Fruit fly (Drosophila melanogaster) whole organism, prepupa: ENCODE data around the gene Prosalpha6.

Experiments
- CG11762 ChIP-seq: fragments of 200-800 bp; sonication (Bioruptor generic); optimal IDR thresholded peaks from 3 replicates; lab custom pipeline; 2016; ENCODE audit warnings: missing biosample characterization, missing genetic modification characterization; ENCODE audit not compliant: insufficient read depth
- CG11902 ChIP-seq: fragments of 200-800 bp; sonication (Bioruptor generic); optimal IDR thresholded peaks from 3 replicates; lab custom pipeline; 2016; ENCODE audit warnings: missing biosample characterization, missing genetic modification characterization
- CG15336 ChIP-seq: fragments of 200-800 bp; sonication (Bioruptor generic); IDR thresholded peaks from 2 replicates; pipeline ENCODE4 v1.3.6; 2022; ENCODE audit warnings: missing biosample characterization, missing genetic modification characterization
- CG1621 ChIP-seq: fragments of 200-800 bp; sonication (Bioruptor generic); optimal IDR thresholded peaks from 3 replicates; lab custom pipeline; 2018; ENCODE audit warnings: missing biosample characterization, mild to moderate bottlenecking, missing genetic modification characterization
- CG32006 ChIP-seq: fragments of 200-800 bp; sonication (Bioruptor generic); optimal IDR thresholded peaks from 3 replicates; lab custom pipeline; 2017; ENCODE audit warnings: missing biosample characterization, mild to moderate bottlenecking, missing genetic modification characterization
- CG34406 ChIP-seq: fragments of 200-800 bp; sonication (Bioruptor generic); optimal IDR thresholded peaks from 3 replicates; lab custom pipeline; 2016; ENCODE audit warnings: missing biosample characterization, missing genetic modification characterization
- CG3919 ChIP-seq: fragments of 200-800 bp; sonication (Bioruptor generic); optimal IDR thresholded peaks from 3 replicates; lab custom pipeline; 2016; ENCODE audit warnings: missing biosample characterization, missing genetic modification characterization
- CG4318 ChIP-seq: fragments of 200-800 bp; sonication (Bioruptor generic); optimal IDR thresholded peaks from 3 replicates; lab custom pipeline; 2017; ENCODE audit warnings: missing biosample characterization, mild to moderate bottlenecking, missing genetic modification characterization
- CG6163 ChIP-seq: fragments of 200-800 bp; sonication (Bioruptor generic); IDR thresholded peaks from 3 replicates; pipeline ENCODE4 v1.3.6; 2022; ENCODE audit warnings: missing biosample characterization, missing genetic modification characterization
- CG6808 ChIP-seq: fragments of 200-800 bp; sonication (Bioruptor generic); optimal IDR thresholded peaks from 3 replicates; lab custom pipeline; 2017; ENCODE audit warnings: missing biosample characterization, missing genetic modification characterization, mild to moderate bottlenecking, moderate library complexity, missing genetic modification reagents
- CG6854 ChIP-seq: fragments of 200-800 bp; sonication (Bioruptor generic); optimal IDR thresholded peaks from 2 replicates; lab custom pipeline; 2017; ENCODE audit warnings: missing biosample characterization, mild to moderate bottlenecking, missing genetic modification characterization
- CG8632 ChIP-seq: fragments of 200-800 bp; sonication (Bioruptor generic); optimal IDR thresholded peaks from 3 replicates; lab custom pipeline; 2016; ENCODE audit warnings: missing biosample characterization, missing genetic modification characterization
- Eip75B ChIP-seq: fragments of 200-800 bp; sonication (Bioruptor generic); optimal IDR thresholded peaks from 3 replicates; lab custom pipeline; 2016; ENCODE audit warnings: missing biosample characterization, missing genetic modification characterization
- Eip78C ChIP-seq: fragments of 200-800 bp; sonication (Bioruptor generic); peaks from one replicate; lab custom pipeline; 2016; ENCODE audit warnings: missing biosample characterization, missing genetic modification characterization
- Ets21C ChIP-seq: fragments of 200-800 bp; sonication (Bioruptor generic); optimal IDR thresholded peaks from 3 replicates; lab custom pipeline; 2016; ENCODE audit warnings: missing biosample characterization, missing genetic modification characterization
- Lpt ChIP-seq: fragments of 200-800 bp; sonication (Bioruptor generic); optimal IDR thresholded peaks from 3 replicates; lab custom pipeline; 2016; ENCODE audit warnings: missing biosample characterization, missing genetic modification characterization
- Met ChIP-seq: fragments of 200-800 bp; sonication (Bioruptor generic); optimal IDR thresholded peaks from 3 replicates; lab custom pipeline; 2016; ENCODE audit warnings: missing biosample characterization, missing genetic modification characterization
- OdsH ChIP-seq: fragments of 200-800 bp; sonication (Bioruptor generic); optimal IDR thresholded peaks from 3 replicates; lab custom pipeline; 2016; ENCODE audit warnings: missing biosample characterization, missing genetic modification characterization
- Smox ChIP-seq: fragments of 200-800 bp; sonication (Bioruptor generic); optimal IDR thresholded peaks from 3 replicates; lab custom pipeline; 2016; ENCODE audit warnings: missing biosample characterization, missing genetic modification characterization
- Sox14 ChIP-seq: fragments of 200-800 bp; sonication (Bioruptor generic); optimal IDR thresholded peaks from 3 replicates; lab custom pipeline; 2016; ENCODE audit warnings: missing biosample characterization, missing genetic modification characterization
- achi ChIP-seq: fragments of 200-800 bp; sonication (Bioruptor generic); optimal IDR thresholded peaks from 3 replicates; lab custom pipeline; 2016; ENCODE audit warnings: missing biosample characterization, missing genetic modification characterization
- dac ChIP-seq: fragments of 200-800 bp; sonication (Bioruptor generic); optimal IDR thresholded peaks from 2 replicates; lab custom pipeline; 2017; ENCODE audit warnings: missing biosample characterization, mild to moderate bottlenecking, missing genetic modification characterization
- dsx ChIP-seq: fragments of 200-800 bp; optimal IDR thresholded peaks from 3 replicates; lab custom pipeline; 2019; ENCODE audit warnings: missing biosample characterization, mild to moderate bottlenecking, missing genetic modification characterization, moderate library complexity; ENCODE audit not compliant: poor library complexity, severe bottlenecking
- eg ChIP-seq: fragments of 200-800 bp; sonication (Bioruptor generic); IDR thresholded peaks from 3 replicates; pipeline ENCODE4 v1.3.6; 2022; ENCODE audit warnings: missing biosample characterization, missing genetic modification characterization
- esn ChIP-seq: fragments of 200-800 bp; sonication (Bioruptor generic); optimal IDR thresholded peaks from 2 replicates; lab custom pipeline; 2016; ENCODE audit warnings: missing biosample characterization, mild to moderate bottlenecking, missing genetic modification characterization, moderate library complexity
- fkh ChIP-seq: fragments of 200-800 bp; sonication (Bioruptor generic); optimal IDR thresholded peaks from 3 replicates; lab custom pipeline; 2017; ENCODE audit warnings: missing biosample characterization, mild to moderate bottlenecking, missing genetic modification characterization, moderate library complexity
- lz ChIP-seq: fragments of 200-800 bp; sonication (Bioruptor generic); optimal IDR thresholded peaks from 3 replicates; lab custom pipeline; 2016; ENCODE audit warnings: missing biosample characterization, missing genetic modification characterization
- pdm3 ChIP-seq: fragments of 200-800 bp; sonication (Bioruptor generic); optimal IDR thresholded peaks from 3 replicates; lab custom pipeline; 2016; ENCODE audit warnings: missing biosample characterization, missing genetic modification characterization
- salr ChIP-seq, 2 experiments: fragments of 200-800 bp; sonication (Bioruptor generic); optimal IDR thresholded peaks; 3 replicates each; lab custom pipeline; 2016 to 2018; ENCODE audit warnings: missing biosample characterization in 2 of 2, missing genetic modification characterization in 2 of 2, mild to moderate bottlenecking in 1 of 2
- svp ChIP-seq: fragments of 200-800 bp; sonication (Bioruptor generic); peaks from one replicate; lab custom pipeline; 2016; ENCODE audit warnings: missing biosample characterization, missing genetic modification characterization
- topi ChIP-seq: fragments of 200-800 bp; sonication (Bioruptor generic); optimal IDR thresholded peaks from 3 replicates; lab custom pipeline; 2016; ENCODE audit warnings: missing biosample characterization, missing genetic modification characterization
- vri ChIP-seq: fragments of 200-800 bp; sonication (Bioruptor generic); optimal IDR thresholded peaks from 3 replicates; lab custom pipeline; 2016; ENCODE audit warnings: missing biosample characterization, mild to moderate bottlenecking, missing genetic modification characterization

The Prosalpha6 gene

DNA sequence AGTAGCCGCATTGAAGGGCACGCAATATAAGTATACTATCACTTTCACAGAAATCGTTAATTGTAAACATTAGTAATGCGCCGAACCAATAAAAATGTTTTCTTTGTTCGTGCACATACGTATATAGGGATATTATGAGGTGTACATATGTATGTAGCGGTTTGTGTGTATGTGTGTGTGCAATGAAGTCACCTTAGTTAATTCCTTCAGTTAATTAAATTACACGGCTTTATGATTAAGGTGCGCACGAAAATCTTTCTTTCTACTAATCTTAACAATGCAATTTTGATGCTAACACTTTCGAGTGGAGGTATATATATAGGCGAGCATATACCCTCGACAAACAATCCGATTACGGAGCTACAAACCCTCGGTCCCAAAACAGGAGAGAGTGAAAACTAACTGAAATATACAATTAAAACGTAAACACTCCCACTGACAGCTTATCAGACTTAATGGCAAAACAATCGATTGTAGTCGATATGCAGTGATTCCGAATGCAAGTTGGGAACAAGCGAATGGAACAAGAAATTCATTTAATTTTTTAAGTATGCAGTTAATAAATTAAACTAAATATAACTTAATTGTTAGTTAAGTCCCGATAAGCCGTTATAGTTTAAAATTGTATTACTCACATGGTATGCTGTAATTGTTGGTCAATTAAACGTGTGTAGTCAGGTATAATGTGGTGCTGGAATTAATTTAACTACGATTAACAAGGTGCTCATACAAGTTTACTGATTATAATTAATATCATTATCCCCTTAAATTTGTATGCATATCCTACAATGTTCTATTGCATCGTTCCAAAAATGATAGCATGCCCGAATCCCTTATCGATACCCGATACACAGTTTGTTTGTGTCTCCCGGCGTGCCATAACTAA is at the start of gene Prosalpha6, which contains the start of gene Npc1a (continued):
- TF ChIP-seq CG6854 (GFP tag; lab: Kevin White, UChicago), result no peak
- TF ChIP-seq CG11902 (GFP tag; lab: Kevin White, UChicago), result no peak
- no peak for TF ChIP-seq CG1621 (tag; lab: Kevin White, UChicago)
- no peak for TF ChIP-seq Eip75B (GFP tag; lab: Kevin White, UChicago)
- TF ChIP-seq CG15336 (GFP tag; lab: Robert Waterston, UW), result no peak
- TF ChIP-seq CG3919 (GFP tag; lab: Kevin White, UChicago), result no peak
- peak; percentile 21 for TF ChIP-seq lz (GFP tag; lab: Kevin White, UChicago)
- TF ChIP-seq CG32006 (GFP tag; lab: Kevin White, UChicago), result no peak
- peak; percentile 76 for TF ChIP-seq Eip78C (GFP tag; lab: Kevin White, UChicago)

DNA sequence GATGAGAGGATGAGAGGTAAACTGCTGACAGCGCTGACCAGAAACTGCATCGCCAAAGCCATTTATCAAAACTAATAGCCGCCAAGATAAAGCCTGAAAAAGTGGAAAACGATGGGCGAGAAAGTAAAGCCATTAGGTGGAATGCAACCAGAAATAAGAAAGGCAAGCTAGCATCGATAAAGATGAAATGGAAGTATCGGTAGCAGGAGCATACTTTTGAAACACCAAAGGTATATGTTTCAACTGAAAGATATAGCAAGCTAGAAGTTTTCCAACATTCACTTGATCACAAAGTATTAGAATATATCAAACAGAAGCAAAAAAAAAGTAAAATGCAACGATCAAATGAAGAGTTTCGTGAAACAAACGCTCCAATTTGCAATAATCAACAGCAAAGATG is 48.7 kb upstream of the Prosalpha6 start, which contains the start of gene CG13137:
TSS of gene CG13137 (plus strand) at position 301 of the 400 bp plus-strand sequence.
- TF ChIP-seq pdm3 (GFP tag; lab: Kevin White, UChicago) (no peak), salr (GFP tag; optimal IDR thresholded peaks at IDR 0.05; lab: Kevin White, UChicago) (no peak), OdsH (GFP tag; lab: Kevin White, UChicago) (no peak), CG34406 (GFP tag; lab: Kevin White, UChicago) (no peak), Lpt (no peak), dac (GFP tag; lab: Kevin White, UChicago) (no peak), achi (GFP tag; lab: Kevin White, UChicago) (no peak)

DNA sequence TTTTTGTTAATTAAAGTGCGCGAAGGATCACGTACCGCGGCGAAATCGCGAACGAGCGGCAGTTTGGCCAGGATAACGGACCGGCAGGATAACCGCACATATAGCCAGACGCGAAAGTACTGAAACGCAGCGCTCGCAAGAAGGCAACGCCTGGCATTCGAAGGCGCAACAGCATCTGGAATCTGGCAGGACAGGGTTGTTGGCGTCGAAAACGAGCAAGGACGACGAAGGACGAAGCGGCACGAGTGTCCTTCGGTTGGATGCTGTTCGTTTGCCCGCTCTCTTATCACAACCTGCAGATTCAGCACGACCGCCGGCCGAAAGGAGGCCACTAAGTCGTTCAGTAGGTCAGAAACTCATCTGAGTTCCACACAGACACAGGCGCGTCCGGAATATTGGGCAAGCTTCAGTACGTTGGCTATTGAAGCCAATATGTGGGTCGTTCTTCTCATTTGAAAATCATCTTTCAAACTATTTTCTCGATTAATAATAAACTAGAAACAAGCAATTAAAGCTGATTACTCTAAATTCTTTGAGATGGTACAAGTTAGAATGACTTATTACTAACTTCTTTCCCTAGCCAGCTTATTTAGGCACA is 40.9 kb upstream of the Prosalpha6 start, which contains the start of gene CG44153:
TSS of gene CG44153 (minus strand) at position 75 of the 598 bp plus-strand sequence.
- TF ChIP-seq dsx (no peak), lz (GFP tag; lab: Kevin White, UChicago) (no peak)

DNA sequence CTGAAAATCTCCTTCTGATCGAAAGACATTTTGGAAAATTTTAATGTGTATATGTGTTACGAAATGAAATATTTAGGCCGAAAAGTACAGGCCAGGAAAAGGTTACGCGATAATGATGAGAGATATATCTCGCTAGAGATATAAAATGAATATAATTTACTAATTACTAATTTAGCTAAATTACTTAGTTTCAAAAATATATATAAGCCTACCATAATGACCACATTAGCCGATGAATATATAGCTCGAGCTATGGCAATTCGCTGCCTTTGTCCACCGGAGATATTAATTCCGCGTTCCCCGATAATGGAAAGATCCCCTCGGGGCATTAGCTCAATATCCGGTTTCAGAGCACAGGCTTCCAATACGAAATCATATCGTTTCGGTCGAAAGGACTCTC is 29.8 kb upstream of the Prosalpha6 start, which contains the start of gene Fum4:
TSS of gene Fum4 (minus strand) at position 101 of the 400 bp plus-strand sequence.
- TF ChIP-seq Ets21C (GFP tag; lab: Kevin White, UChicago), result no peak
- no peak for TF ChIP-seq Sox14
- TF ChIP-seq Smox (GFP tag; lab: Kevin White, UChicago), result no peak
- TF ChIP-seq vri (GFP tag; lab: Kevin White, UChicago), result no peak
- no peak for TF ChIP-seq CG1621 (tag; lab: Kevin White, UChicago)
- no peak for TF ChIP-seq OdsH (GFP tag; lab: Kevin White, UChicago)
- TF ChIP-seq Eip75B (GFP tag; lab: Kevin White, UChicago), result no peak
- no peak for TF ChIP-seq dsx
- no peak for TF ChIP-seq Met (GFP tag; lab: Kevin White, UChicago)
- TF ChIP-seq eg (GFP tag; lab: Robert Waterston, UW), result no peak
- TF ChIP-seq esn (GFP tag; lab: Kevin White, UChicago), result no peak
- TF ChIP-seq svp (GFP tag; lab: Kevin White, UChicago), result no peak
- TF ChIP-seq CG4318 (GFP tag; lab: Kevin White, UChicago), result no peak

DNA sequence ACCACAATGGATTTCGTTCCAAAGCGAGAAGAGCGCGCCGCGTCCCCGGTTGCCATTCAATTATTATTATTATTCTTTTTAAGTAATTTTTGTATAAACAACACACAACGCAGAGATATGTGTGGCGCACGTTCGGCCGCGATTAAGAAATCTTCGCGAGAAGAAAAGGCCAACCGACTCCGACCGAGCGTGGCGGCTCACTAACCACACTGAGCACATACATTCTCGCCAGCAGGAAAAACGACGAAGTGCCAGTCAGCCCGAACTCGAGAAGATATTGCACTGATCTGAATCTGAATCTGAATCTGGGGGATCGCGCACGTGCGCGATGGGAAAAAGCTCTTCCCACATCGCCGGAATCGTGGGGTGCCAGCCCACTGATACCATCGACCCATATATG is 22.2 kb upstream of the Prosalpha6 start, which contains the start of gene Sur:
TSS of gene Sur (minus strand) at position 207 of the 400 bp plus-strand sequence.
- TF ChIP-seq salr (GFP tag; optimal IDR thresholded peaks at IDR 0.05; lab: Kevin White, UChicago) (no peak), svp (GFP tag; lab: Kevin White, UChicago) (peak; percentile 84), fkh (GFP tag; lab: Kevin White, UChicago) (peak; percentile 15), CG6808 (GFP tag; lab: Kevin White, UChicago) (no peak), CG6163 (peak; percentile 18; the same call in 1 of the 3 replicates), lz (GFP tag; lab: Kevin White, UChicago) (no peak), topi (GFP tag; lab: Kevin White, UChicago) (no peak), CG11762 (GFP tag; lab: Kevin White, UChicago) (no peak), Eip78C (GFP tag; lab: Kevin White, UChicago) (peak; percentile 58), CG8632 (GFP tag; lab: Kevin White, UChicago) (no peak)
